Worm (Caenorhabditis elegans) whole organism, late embryonic: ENCODE measurements around the gene lmtr-5.

Experiments used
- C08G9.2 ChIP-seq: sonication (generic microtip); optimal IDR thresholded peaks from 2 replicates; lab custom pipeline; 2016; ENCODE audit warnings: mild to moderate bottlenecking, missing genetic modification characterization, moderate library complexity, missing compliant biosample characterization
- K09A11.1 ChIP-seq: sonication (generic microtip); optimal IDR thresholded peaks from 2 replicates; lab custom pipeline; 2017; ENCODE audit warnings: antibody characterized with exemption, mild to moderate bottlenecking, missing genetic modification characterization, missing compliant biosample characterization; ENCODE audit not compliant: insufficient read depth
- T23F11.4 ChIP-seq: fragments of 200-800 bp; sonication (Bioruptor generic); optimal IDR thresholded peaks from 2 replicates; lab custom pipeline; 2018; ENCODE audit warnings: mild to moderate bottlenecking, missing genetic modification characterization, missing compliant biosample characterization
- Y22D7AL.16 ChIP-seq: sonication (generic microtip); optimal IDR thresholded peaks from 2 replicates; lab custom pipeline; 2016; ENCODE audit warnings: missing genetic modification characterization, missing compliant biosample characterization
- ahr-1 ChIP-seq: sonication (generic microtip); optimal IDR thresholded peaks from 2 replicates; lab custom pipeline; 2016; ENCODE audit warnings: missing genetic modification characterization, missing compliant biosample characterization
- ceh-14 ChIP-seq: sonication (generic microtip); optimal IDR thresholded peaks from 2 replicates; lab custom pipeline; 2016; ENCODE audit warnings: missing genotype, missing genetic modification characterization, missing compliant biosample characterization
- ceh-18 ChIP-seq: sonication (generic microtip); optimal IDR thresholded peaks from 2 replicates; lab custom pipeline; 2016; ENCODE audit warnings: missing genetic modification characterization, missing compliant biosample characterization
- ceh-19 ChIP-seq: fragments of 200-800 bp; sonication (Bioruptor generic); optimal IDR thresholded peaks from 2 replicates; lab custom pipeline; 2018; ENCODE audit warnings: mild to moderate bottlenecking, missing genetic modification characterization, missing compliant biosample characterization
- ceh-22 ChIP-seq: sonication (generic microtip); optimal IDR thresholded peaks from 2 replicates; lab custom pipeline; 2017; ENCODE audit warnings: missing biosample characterization, missing genetic modification characterization
- ceh-24 ChIP-seq: sonication (generic microtip); optimal IDR thresholded peaks from 2 replicates; lab custom pipeline; 2016; ENCODE audit warnings: mild to moderate bottlenecking, missing genetic modification characterization, missing compliant biosample characterization
- ceh-30 ChIP-seq: fragments of 150-350 bp; optimal IDR thresholded peaks from 2 replicates; lab custom pipeline; 2014; ENCODE audit warnings: missing biosample characterization, missing genetic modification characterization
- ceh-31 ChIP-seq: sonication (generic microtip); optimal IDR thresholded peaks from 2 replicates; lab custom pipeline; 2016; ENCODE audit warnings: missing genetic modification characterization, missing compliant biosample characterization
- che-1 ChIP-seq: sonication (generic microtip); optimal IDR thresholded peaks from 2 replicates; lab custom pipeline; 2016; ENCODE audit warnings: mild to moderate bottlenecking, missing genetic modification characterization, missing compliant biosample characterization
- dmd-4 ChIP-seq: sonication (generic microtip); optimal IDR thresholded peaks from 2 replicates; lab custom pipeline; 2016; ENCODE audit warnings: borderline replicate concordance, missing genetic modification characterization, missing compliant biosample characterization
- dve-1 ChIP-seq: sonication (generic microtip); optimal IDR thresholded peaks from 2 replicates; lab custom pipeline; 2017; ENCODE audit warnings: antibody characterized with exemption, mild to moderate bottlenecking, missing genetic modification characterization, missing compliant biosample characterization
- elt-2 ChIP-seq: sonication (generic microtip); optimal IDR thresholded peaks from 2 replicates; lab custom pipeline; 2016; ENCODE audit warnings: missing genetic modification reagents, missing genetic modification characterization, missing compliant biosample characterization
- elt-4 ChIP-seq: sonication (generic microtip); optimal IDR thresholded peaks from 2 replicates; lab custom pipeline; 2016; ENCODE audit warnings: missing genetic modification characterization, missing compliant biosample characterization
- fax-1 ChIP-seq: sonication (generic microtip); optimal IDR thresholded peaks from 2 replicates; lab custom pipeline; 2016; ENCODE audit warnings: missing genotype, missing genetic modification characterization, missing compliant biosample characterization
- fkh-10 ChIP-seq: fragments of 150-350 bp; optimal IDR thresholded peaks from 2 replicates; lab custom pipeline; 2014; ENCODE audit warnings: missing biosample characterization, missing genetic modification reagents, missing genetic modification characterization
- fkh-6 ChIP-seq: sonication (generic microtip); optimal IDR thresholded peaks from 2 replicates; lab custom pipeline; 2016; ENCODE audit warnings: missing genetic modification characterization, missing compliant biosample characterization
- gmeb-2 ChIP-seq: sonication (generic microtip); optimal IDR thresholded peaks from 2 replicates; lab custom pipeline; 2016; ENCODE audit warnings: missing genetic modification characterization, inconsistent platforms, missing compliant biosample characterization
- hlh-15 ChIP-seq: sonication (generic microtip); optimal IDR thresholded peaks from 2 replicates; lab custom pipeline; 2016; ENCODE audit warnings: missing genetic modification characterization, missing compliant biosample characterization
- hlh-6 ChIP-seq: sonication (generic microtip); optimal IDR thresholded peaks from 2 replicates; lab custom pipeline; 2016; ENCODE audit warnings: missing genotype, missing genetic modification characterization, missing compliant biosample characterization
- lim-6 ChIP-seq: sonication (generic microtip); optimal IDR thresholded peaks from 2 replicates; lab custom pipeline; 2016; ENCODE audit warnings: missing genetic modification characterization, missing compliant biosample characterization
- madf-2 ChIP-seq: sonication (generic microtip); optimal IDR thresholded peaks from 2 replicates; lab custom pipeline; 2017; ENCODE audit warnings: missing genetic modification characterization, missing compliant biosample characterization
- mec-3 ChIP-seq: sonication (generic microtip); optimal IDR thresholded peaks from 2 replicates; lab custom pipeline; 2016; ENCODE audit warnings: borderline replicate concordance, missing genetic modification characterization, missing compliant biosample characterization
- nfya-1 ChIP-seq: sonication (generic microtip); optimal IDR thresholded peaks from 2 replicates; lab custom pipeline; 2017; ENCODE audit warnings: missing genetic modification characterization, mild to moderate bottlenecking, missing compliant biosample characterization, antibody characterized with exemption, moderate library complexity
- pat-9 ChIP-seq: fragments of 200-800 bp; sonication (Bioruptor generic); optimal IDR thresholded peaks from 2 replicates; lab custom pipeline; 2018; ENCODE audit warnings: mild to moderate bottlenecking, missing genetic modification characterization, moderate library complexity, missing compliant biosample characterization
- pha-2 ChIP-seq: sonication (generic microtip); optimal IDR thresholded peaks from 2 replicates; lab custom pipeline; 2017; ENCODE audit warnings: mild to moderate bottlenecking, missing genetic modification characterization, missing compliant biosample characterization
- pha-4 ChIP-seq: fragments of 150-350 bp; optimal IDR thresholded peaks from 2 replicates; lab custom pipeline; 2018; ENCODE audit warnings: missing biosample characterization, missing genetic modification reagents, missing genetic modification characterization
- ref-2 ChIP-seq: sonication (generic microtip); optimal IDR thresholded peaks from 2 replicates; lab custom pipeline; 2016; ENCODE audit warnings: missing genetic modification characterization, missing compliant biosample characterization
- rnt-1 ChIP-seq: sonication (generic microtip); optimal IDR thresholded peaks from 2 replicates; lab custom pipeline; 2016; ENCODE audit warnings: missing genetic modification characterization, missing compliant biosample characterization
- sdc-2 ChIP-seq: sonication (generic microtip); optimal IDR thresholded peaks from 2 replicates; lab custom pipeline; 2016; ENCODE audit warnings: missing genotype, missing genetic modification characterization, missing compliant biosample characterization
- sox-2 ChIP-seq: fragments of 200-800 bp; sonication (Bioruptor generic); IDR thresholded peaks from 2 replicates; pipeline ENCODE4 v1.3.6; 2022; ENCODE audit warnings: missing genetic modification reagents, missing genetic modification characterization, missing compliant biosample characterization
- syd-9 ChIP-seq: sonication (generic microtip); optimal IDR thresholded peaks from 2 replicates; lab custom pipeline; 2016; ENCODE audit warnings: mild to moderate bottlenecking, missing genetic modification characterization, moderate library complexity, missing compliant biosample characterization
- unc-42 ChIP-seq: sonication (generic microtip); optimal IDR thresholded peaks from 2 replicates; lab custom pipeline; 2016; ENCODE audit warnings: missing genotype, missing genetic modification characterization, missing compliant biosample characterization
- unc-55 ChIP-seq: sonication (generic microtip); optimal IDR thresholded peaks from 2 replicates; lab custom pipeline; 2017; ENCODE audit warnings: missing biosample characterization, missing genetic modification reagents, missing genetic modification characterization
- unc-86 ChIP-seq: sonication (generic microtip); optimal IDR thresholded peaks from 2 replicates; lab custom pipeline; 2016; ENCODE audit warnings: missing genetic modification characterization, missing compliant biosample characterization
- ztf-16 ChIP-seq: sonication (generic microtip); optimal IDR thresholded peaks from 2 replicates; lab custom pipeline; 2017; ENCODE audit warnings: missing genetic modification characterization, missing compliant biosample characterization

Gene lmtr-5

DNA sequence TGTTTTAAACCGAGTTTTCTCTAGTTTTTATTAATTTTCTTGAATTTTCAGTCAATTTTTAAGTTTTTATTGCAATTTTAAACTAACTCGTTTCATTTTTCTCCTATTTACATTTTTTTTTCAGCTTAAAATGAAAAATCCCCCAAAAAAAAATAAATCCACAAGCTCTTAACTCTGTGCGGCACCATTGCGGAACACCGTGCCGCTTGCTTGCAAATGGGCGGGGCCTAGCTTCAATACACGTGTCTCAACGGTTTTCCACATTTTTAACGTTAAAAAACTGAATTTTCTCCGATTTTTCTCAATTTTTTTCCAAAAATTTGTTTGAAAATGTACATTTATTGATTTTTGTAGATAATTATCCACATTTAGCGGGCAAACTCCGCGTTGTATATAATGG, 8.5 kb upstream of the lmtr-5 start, which contains the start of gene R148.3 (continued):
- no peak for TF ChIP-seq pha-4 (tag; lab: Kevin White, UChicago)
- peak; percentile 86 for TF ChIP-seq hlh-6 (tag; lab: Kevin White, UChicago)
- peak; percentile 79 for TF ChIP-seq nfya-1
- peak; percentile 83 for TF ChIP-seq fkh-6
- no peak for TF ChIP-seq unc-55
- TF ChIP-seq fax-1 (tag; lab: Kevin White, UChicago), result peak; percentile 79
- TF ChIP-seq ceh-14, result peak; percentile 91
- TF ChIP-seq pat-9 (tag; lab: Kevin White, UChicago), result peak; percentile 75
- peak; percentile 62 for TF ChIP-seq lim-6
- peak; percentile 20 for TF ChIP-seq dve-1 (tag; lab: Kevin White, UChicago)
- TF ChIP-seq unc-42 (tag; lab: Kevin White, UChicago), result peak; percentile 22
- TF ChIP-seq madf-2 (tag; lab: Kevin White, UChicago), result peak; percentile 64
- TF ChIP-seq unc-86 (tag; lab: Kevin White, UChicago), result peak; percentile 87
- TF ChIP-seq ceh-19 (GFP tag; lab: Kevin White, UChicago), result peak; percentile 72
- TF ChIP-seq ahr-1 (tag; lab: Kevin White, UChicago), result peak; percentile 85
- peak; percentile 37 for TF ChIP-seq ceh-18 (tag; lab: Kevin White, UChicago)
- peak; percentile 58 for TF ChIP-seq hlh-15 (tag; lab: Kevin White, UChicago)
- peak; percentile 6 for TF ChIP-seq ceh-30 (tag; lab: Kevin White, UChicago)
- TF ChIP-seq ceh-24 (tag; lab: Kevin White, UChicago), result peak; percentile 42
- peak; percentile 79 for TF ChIP-seq pha-2 (tag; lab: Kevin White, UChicago)
- TF ChIP-seq ref-2 (tag; lab: Kevin White, UChicago), result peak; percentile 76
- TF ChIP-seq sox-2 (GFP tag; lab: Robert Waterston, UW), result no peak
- TF ChIP-seq ceh-22 (tag; lab: Kevin White, UChicago), result no peak

DNA sequence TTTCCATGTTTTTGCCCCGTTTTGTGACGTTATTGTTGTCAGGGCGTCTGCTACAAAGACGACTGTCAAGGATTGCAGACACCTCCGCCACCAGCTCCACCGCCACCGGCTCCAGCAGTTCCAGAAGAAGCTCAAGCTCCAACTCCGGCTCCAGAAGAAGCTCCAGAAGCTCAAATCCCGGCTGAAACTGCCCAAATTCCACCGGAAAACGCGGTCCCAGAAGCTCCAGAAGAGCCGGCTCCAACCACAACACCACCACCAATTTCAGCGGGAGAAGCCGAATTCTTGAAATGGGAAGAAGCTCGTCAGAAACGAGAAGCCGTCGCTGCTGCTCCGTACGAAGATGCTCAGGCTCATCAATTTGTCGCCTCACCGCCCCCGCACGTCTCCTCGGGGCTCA, 6.7 kb upstream of the lmtr-5 start:
- no peak for TF ChIP-seq ztf-16 (tag; lab: Kevin White, UChicago)
- no peak for TF ChIP-seq ahr-1 (tag; lab: Kevin White, UChicago)
- TF ChIP-seq T23F11.4 (GFP tag; lab: Kevin White, UChicago), result no peak
- no peak for TF ChIP-seq syd-9 (tag; lab: Kevin White, UChicago)
- no peak for TF ChIP-seq ceh-31 (tag; lab: Kevin White, UChicago)
- no peak for TF ChIP-seq ceh-18 (tag; lab: Kevin White, UChicago)

DNA sequence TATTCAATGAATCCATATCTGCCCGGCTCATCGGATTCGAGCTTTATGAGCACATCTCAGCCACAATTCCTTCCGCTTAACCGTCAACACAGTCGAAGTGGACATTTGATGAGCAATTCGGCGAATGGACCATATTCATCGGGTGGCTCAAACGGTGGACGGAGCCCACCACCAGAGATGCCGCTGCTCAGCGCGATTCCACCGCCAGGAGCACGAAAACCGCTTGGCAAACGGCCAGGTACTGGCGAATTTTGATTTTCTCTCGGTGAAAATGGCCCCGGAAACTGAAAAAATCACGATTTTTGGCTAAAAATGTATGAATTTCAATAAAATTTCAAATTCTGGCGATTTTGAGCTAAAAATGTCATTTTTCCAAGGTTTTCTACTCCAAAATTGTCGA, 3.6 kb upstream of the lmtr-5 start:
- TF ChIP-seq elt-4 (tag; lab: Kevin White, UChicago), result no peak
- TF ChIP-seq ceh-18 (tag; lab: Kevin White, UChicago), result no peak
- TF ChIP-seq mec-3 (tag; lab: Kevin White, UChicago), result no peak
- no peak for TF ChIP-seq C08G9.2 (tag; lab: Kevin White, UChicago)
- no peak for TF ChIP-seq ceh-30 (tag; lab: Kevin White, UChicago)
- no peak for TF ChIP-seq dve-1 (tag; lab: Kevin White, UChicago)
- no peak for TF ChIP-seq ztf-16 (tag; lab: Kevin White, UChicago)
- no peak for TF ChIP-seq ref-2 (tag; lab: Kevin White, UChicago)
- TF ChIP-seq elt-2 (tag; lab: Kevin White, UChicago), result no peak
- no peak for TF ChIP-seq fkh-10 (GFP tag; lab: Kevin White, UChicago)
- no peak for TF ChIP-seq lim-6
- TF ChIP-seq sdc-2 (tag; lab: Kevin White, UChicago), result no peak
- no peak for TF ChIP-seq dmd-4 (tag; lab: Kevin White, UChicago)
- TF ChIP-seq Y22D7AL.16 (tag; lab: Kevin White, UChicago), result no peak
- TF ChIP-seq che-1 (tag; lab: Kevin White, UChicago), result no peak
- TF ChIP-seq sox-2 (GFP tag; lab: Robert Waterston, UW), result no peak
- TF ChIP-seq rnt-1, result no peak
- no peak for TF ChIP-seq gmeb-2 (tag; lab: Kevin White, UChicago)
- no peak for TF ChIP-seq K09A11.1 (tag; lab: Kevin White, UChicago)
- TF ChIP-seq, all 69 proteins: peak for 0
